Worm (Caenorhabditis elegans) whole organism, mixed stage, embryonic: ENCODE results near the gene T08A11.1.

ENCODE experiments used
- M03D4.4 ChIP-seq: sonication (generic microtip); optimal IDR thresholded peaks from 2 replicates; lab custom pipeline; 2017; ENCODE audit warnings: mild to moderate bottlenecking, missing genetic modification characterization, missing compliant biosample characterization
- bed-3 ChIP-seq: fragments of 200-800 bp; sonication (Bioruptor generic); optimal IDR thresholded peaks from 3 replicates; lab custom pipeline; 2018; ENCODE audit warnings: mild to moderate bottlenecking, missing genetic modification characterization, moderate library complexity, missing compliant biosample characterization
- blmp-1 ChIP-seq: fragments of 150-350 bp; optimal IDR thresholded peaks from 2 replicates; lab custom pipeline; 2014; ENCODE audit warnings: missing biosample characterization, missing genetic modification characterization
- ceh-39 ChIP-seq: fragments of 150-350 bp; optimal IDR thresholded peaks from 2 replicates; lab custom pipeline; 2014; ENCODE audit warnings: missing biosample characterization, missing genetic modification characterization
- ceh-43 ChIP-seq: fragments of 200-800 bp; sonication (Bioruptor generic); optimal IDR thresholded peaks from 2 replicates; lab custom pipeline; 2018; ENCODE audit warnings: mild to moderate bottlenecking, missing genetic modification characterization, moderate library complexity, missing compliant biosample characterization
- ceh-83 ChIP-seq: fragments of 200-800 bp; sonication (Bioruptor generic); optimal IDR thresholded peaks from 2 replicates; lab custom pipeline; 2018; ENCODE audit warnings: mild to moderate bottlenecking, missing genetic modification characterization, missing compliant biosample characterization
- cnd-1 ChIP-seq: fragments of 200-800 bp; sonication (Bioruptor generic); optimal IDR thresholded peaks from 2 replicates; lab custom pipeline; 2018; ENCODE audit warnings: mild to moderate bottlenecking, missing genetic modification characterization, missing compliant biosample characterization
- drap-1 ChIP-seq: fragments of 200-800 bp; sonication (Bioruptor generic); optimal IDR thresholded peaks from 3 replicates; lab custom pipeline; 2018; ENCODE audit warnings: mild to moderate bottlenecking, missing genetic modification characterization, missing compliant biosample characterization
- elt-1 ChIP-seq: sonication (generic microtip); optimal IDR thresholded peaks from 2 replicates; lab custom pipeline; 2017; ENCODE audit warnings: missing genetic modification characterization, mild to moderate bottlenecking, missing compliant biosample characterization, antibody characterized with exemption, moderate library complexity, borderline replicate concordance; ENCODE audit not compliant: insufficient read depth
- flh-1 ChIP-seq: fragments of 200-800 bp; sonication (Bioruptor generic); optimal IDR thresholded peaks from 2 replicates; lab custom pipeline; 2018; ENCODE audit warnings: mild to moderate bottlenecking, missing genetic modification characterization, moderate library complexity, missing compliant biosample characterization
- ham-2 ChIP-seq: fragments of 200-800 bp; sonication (Bioruptor generic); optimal IDR thresholded peaks from 2 replicates; lab custom pipeline; 2018; ENCODE audit warnings: mild to moderate bottlenecking, missing genetic modification characterization, missing compliant biosample characterization
- hlh-1 ChIP-seq: fragments of 150-350 bp; optimal IDR thresholded peaks from 2 replicates; lab custom pipeline; 2014; ENCODE audit warnings: missing biosample characterization, missing genetic modification reagents, missing genetic modification characterization
- lin-13 ChIP-seq: fragments of 150-350 bp; optimal IDR thresholded peaks from 2 replicates; lab custom pipeline; 2014; ENCODE audit warnings: missing biosample characterization, missing genetic modification characterization
- lin-32 ChIP-seq: fragments of 200-800 bp; sonication (Bioruptor generic); optimal IDR thresholded peaks from 2 replicates; lab custom pipeline; 2018; ENCODE audit warnings: mild to moderate bottlenecking, missing genetic modification characterization, missing compliant biosample characterization
- lsy-2 ChIP-seq: fragments of 150-350 bp; optimal IDR thresholded peaks from 2 replicates; lab custom pipeline; 2014; ENCODE audit warnings: missing biosample characterization, missing genetic modification characterization
- mab-5 ChIP-seq: fragments of 150-350 bp; optimal IDR thresholded peaks from 2 replicates; lab custom pipeline; 2014; ENCODE audit warnings: missing biosample characterization, missing genetic modification characterization
- mep-1 ChIP-seq: fragments of 150-350 bp; optimal IDR thresholded peaks from 2 replicates; lab custom pipeline; 2017; ENCODE audit warnings: missing biosample characterization, missing genetic modification reagents, missing genetic modification characterization, inconsistent platforms
- nhr-12 ChIP-seq: fragments of 150-350 bp; optimal IDR thresholded peaks from 2 replicates; lab custom pipeline; 2014; ENCODE audit warnings: missing biosample characterization, missing genetic modification characterization
- nhr-2 ChIP-seq: fragments of 150-350 bp; optimal IDR thresholded peaks from 2 replicates; lab custom pipeline; 2014; ENCODE audit warnings: missing biosample characterization, missing genetic modification characterization
- nhr-237 ChIP-seq: fragments of 150-350 bp; optimal IDR thresholded peaks from 2 replicates; lab custom pipeline; 2014; ENCODE audit warnings: missing biosample characterization, missing genetic modification characterization
- nhr-28 ChIP-seq: fragments of 150-350 bp; optimal IDR thresholded peaks from 2 replicates; lab custom pipeline; 2014; ENCODE audit warnings: missing biosample characterization, missing genetic modification characterization
- nhr-76 ChIP-seq: sonication (generic microtip); optimal IDR thresholded peaks from 2 replicates; lab custom pipeline; 2017; ENCODE audit warnings: missing biosample characterization, missing genetic modification characterization
- pha-4 ChIP-seq: fragments of 150-350 bp; optimal IDR thresholded peaks from 2 replicates; lab custom pipeline; 2018; ENCODE audit warnings: missing biosample characterization, missing genetic modification reagents, missing genetic modification characterization
- sem-2 ChIP-seq: fragments of 200-800 bp; sonication (Bioruptor generic); optimal IDR thresholded peaks from 2 replicates; lab custom pipeline; 2018; ENCODE audit warnings: mild to moderate bottlenecking, missing genetic modification characterization, missing compliant biosample characterization
- snpc-4 ChIP-seq: fragments of 150-350 bp; optimal IDR thresholded peaks from 2 replicates; lab custom pipeline; 2014; ENCODE audit warnings: missing biosample characterization, missing genetic modification characterization
- sptf-1 ChIP-seq: sonication (generic microtip); optimal IDR thresholded peaks from 2 replicates; lab custom pipeline; 2017; ENCODE audit warnings: mild to moderate bottlenecking, missing genetic modification characterization, moderate library complexity, missing compliant biosample characterization
- tbx-8 ChIP-seq: fragments of 200-800 bp; sonication (Bioruptor generic); optimal IDR thresholded peaks from 2 replicates; lab custom pipeline; 2018; ENCODE audit warnings: mild to moderate bottlenecking, missing genetic modification characterization, moderate library complexity, missing compliant biosample characterization
- unc-120 ChIP-seq: sonication (generic microtip); optimal IDR thresholded peaks from 2 replicates; lab custom pipeline; 2017; ENCODE audit warnings: missing genetic modification characterization, missing compliant biosample characterization; ENCODE audit not compliant: poor library complexity, severe bottlenecking
- unc-39 ChIP-seq: fragments of 150-350 bp; optimal IDR thresholded peaks from 2 replicates; lab custom pipeline; 2014; ENCODE audit warnings: missing biosample characterization, missing genetic modification characterization
- unc-62 ChIP-seq: fragments of 150-350 bp; optimal IDR thresholded peaks from 2 replicates; lab custom pipeline; 2014; ENCODE audit warnings: missing biosample characterization, missing genetic modification reagents, missing genetic modification characterization
- zip-8 ChIP-seq: fragments of 150-350 bp; optimal IDR thresholded peaks from 2 replicates; lab custom pipeline; 2014; ENCODE audit warnings: missing biosample characterization, missing genetic modification characterization
- ztf-11 ChIP-seq: fragments of 150-350 bp; optimal IDR thresholded peaks from 2 replicates; lab custom pipeline; 2014; ENCODE audit warnings: missing biosample characterization, missing genetic modification characterization

The T08A11.1 gene

ce11 chrIII:4221527-4221926 is 41.4 kb downstream of the T08A11.1 start:
- TF ChIP-seq ham-2 (GFP tag; lab: Kevin White, UChicago) (no peak), lin-13 (tag; lab: Kevin White, UChicago) (no peak), lin-32 (GFP tag; lab: Kevin White, UChicago) (no peak), sem-2 (GFP tag; lab: Kevin White, UChicago) (no peak), sptf-1 (tag; lab: Kevin White, UChicago) (no peak), unc-39 (no peak), unc-120 (tag; lab: Kevin White, UChicago) (no peak), ceh-83 (GFP tag; lab: Kevin White, UChicago) (no peak), nhr-237 (no peak), tbx-8 (GFP tag; lab: Kevin White, UChicago) (no peak), unc-62 (GFP tag; lab: Kevin White, UChicago) (no peak), blmp-1 (no peak), drap-1 (no peak), nhr-76 (tag; lab: Kevin White, UChicago) (no peak), ceh-43 (GFP tag; lab: Kevin White, UChicago) (no peak), elt-1 (tag; lab: Kevin White, UChicago) (no peak)

- no peak for TF ChIP-seq drap-1
- TF ChIP-seq M03D4.4 (tag; lab: Kevin White, UChicago): no peak
- TF ChIP-seq lin-32 (GFP tag; lab: Kevin White, UChicago): no peak
- TF ChIP-seq nhr-28 (tag; lab: Kevin White, UChicago): no peak
- TF ChIP-seq elt-1 (tag; lab: Kevin White, UChicago): no peak
- no peak for TF ChIP-seq mab-5 (tag; lab: Kevin White, UChicago)
- no peak for TF ChIP-seq mep-1
- TF ChIP-seq tbx-8 (GFP tag; lab: Kevin White, UChicago): no peak
- TF ChIP-seq bed-3 (GFP tag; lab: Kevin White, UChicago): no peak
- TF ChIP-seq ceh-39 (tag; lab: Kevin White, UChicago): no peak
- TF ChIP-seq lsy-2 (tag; lab: Kevin White, UChicago): no peak
Observed at ce11 chrIII:4220864-4221263, 42.1 kb downstream of the T08A11.1 start.

ce11 chrIII:4210661-4211060 is 52.3 kb downstream of the T08A11.1 start:
- TF ChIP-seq ceh-39 (tag; lab: Kevin White, UChicago) (no peak), nhr-2 (no peak), ceh-43 (GFP tag; lab: Kevin White, UChicago) (no peak), flh-1 (GFP tag; lab: Kevin White, UChicago) (no peak), elt-1 (tag; lab: Kevin White, UChicago) (no peak), bed-3 (GFP tag; lab: Kevin White, UChicago) (no peak), lsy-2 (tag; lab: Kevin White, UChicago) (no peak), ceh-83 (GFP tag; lab: Kevin White, UChicago) (no peak), tbx-8 (GFP tag; lab: Kevin White, UChicago) (no peak), pha-4 (tag; lab: Kevin White, UChicago) (no peak), unc-120 (tag; lab: Kevin White, UChicago) (no peak), lin-13 (tag; lab: Kevin White, UChicago) (no peak), unc-39 (no peak), snpc-4 (tag; lab: Kevin White, UChicago) (no peak), nhr-12 (tag; lab: Kevin White, UChicago) (no peak), nhr-28 (tag; lab: Kevin White, UChicago) (no peak), ham-2 (GFP tag; lab: Kevin White, UChicago) (no peak)

- TF ChIP-seq cnd-1 (tag; lab: Kevin White, UChicago): no peak
- no peak for TF ChIP-seq hlh-1
- TF ChIP-seq zip-8 (tag; lab: Kevin White, UChicago): no peak
Observed at ce11 chrIII:4209188-4209587, 53.8 kb downstream of the T08A11.1 start, which contains the start of gene phlp-2. Gene phlp-2 (plus strand): TSS chrIII:4209488.

ce11 chrIII:4208210-4208609 is 54.7 kb downstream of the T08A11.1 start:
- no peak for TF ChIP-seq nhr-76 (tag; lab: Kevin White, UChicago)
- no peak for TF ChIP-seq snpc-4 (tag; lab: Kevin White, UChicago)
- no peak for TF ChIP-seq ztf-11 (tag; lab: Kevin White, UChicago)
